Fruit fly (Drosophila melanogaster): ENCODE data around the gene CG40485.

CG40485 gene

dm6 chrX:23007399-23007798 lies 45.2 kb upstream of the CG40485 start (continued):
- TF ChIP-seq CG14965 (GFP tag; optimal IDR thresholded peaks at IDR 0.05; ENCODE audit: borderline replicate concordance) (no peak), CG14441 (GFP tag; IDR thresholded peaks at IDR 0.05) (0 out of 2 replicates have a peak, but pooled peaks have one; percentile 11), trh (GFP tag; optimal IDR thresholded peaks at IDR 0.05) (no peak), CG12236 (GFP tag; optimal IDR thresholded peaks at IDR 0.05) (no peak), h (optimal IDR thresholded peaks at IDR 0.05) (no peak), az2 (GFP tag; optimal IDR thresholded peaks at IDR 0.05) (no peak), Bdp1 (GFP tag; optimal IDR thresholded peaks at IDR 0.05) (no peak), CG15601 (tag; optimal IDR thresholded peaks at IDR 0.05) (no peak), sima (GFP tag; optimal IDR thresholded peaks at IDR 0.05) (no peak), gsb-n (tag; optimal IDR thresholded peaks at IDR 0.05) (no peak), tx (GFP tag; optimal IDR thresholded peaks at IDR 0.05) (no peak), CG6813 (GFP tag; optimal IDR thresholded peaks at IDR 0.05) (no peak), fd3F (GFP tag; optimal IDR thresholded peaks at IDR 0.05) (no peak), B-H1 (GFP tag; IDR thresholded peaks at IDR 0.05) (no peak), inv (GFP tag; IDR thresholded peaks at IDR 0.05; ENCODE audit: partially characterized antibody) (peak; percentile 98), CG12769 (tag; optimal IDR thresholded peaks at IDR 0.05) (no peak), NC2β (GFP tag; optimal IDR thresholded peaks at IDR 0.05) (no peak), corto (GFP tag; optimal IDR thresholded peaks at IDR 0.05) (no peak), zf30C (GFP tag; optimal IDR thresholded peaks at IDR 0.05) (no peak), ro (GFP tag; IDR thresholded peaks at IDR 0.05) (no peak), CG3995 (GFP tag; optimal IDR thresholded peaks at IDR 0.05) (peak; percentile 93), CG13894 (tag; optimal IDR thresholded peaks at IDR 0.05) (peak; percentile 28), seq (GFP tag; IDR thresholded peaks at IDR 0.05) (no peak), HLH4C (GFP tag; IDR thresholded peaks at IDR 0.05; ENCODE audit: partially characterized antibody) (peak; percentile 97), BEAF-32 (GFP tag; optimal IDR thresholded peaks at IDR 0.05) (peak; percentile 91), zen (tag; optimal IDR thresholded peaks at IDR 0.05) (no peak), Fer1 (GFP tag; optimal IDR thresholded peaks at IDR 0.05) (no peak), HmgZ (tag; optimal IDR thresholded peaks at IDR 0.05) (peak; percentile 54), CG10274 (GFP tag; optimal IDR thresholded peaks at IDR 0.05) (no peak), CG6272 (GFP tag; IDR thresholded peaks at IDR 0.05) (peak; percentile 54; the same call in 1 of the 2 replicates), Lhr (GFP tag; optimal IDR thresholded peaks at IDR 0.05) (no peak), CG3065 (GFP tag; optimal IDR thresholded peaks at IDR 0.05) (no peak), peb (GFP tag; IDR thresholded peaks at IDR 0.05) (no peak), CG10267 (tag; optimal IDR thresholded peaks at IDR 0.05) (peak; percentile 60), cas (GFP tag; IDR thresholded peaks at IDR 0.05) (no peak), Lpt (GFP tag; optimal IDR thresholded peaks at IDR 0.05) (no peak), zen2 (GFP tag; IDR thresholded peaks at IDR 0.05; ENCODE audit: partially characterized antibody) (peak; percentile 97), CG10565 (GFP tag; optimal IDR thresholded peaks at IDR 0.05) (no peak), CG11695 (GFP tag; IDR thresholded peaks at IDR 0.05) (0 out of 3 replicates have a peak, but pooled peaks have one; percentile 32), Hmx (GFP tag; optimal IDR thresholded peaks at IDR 0.05) (no peak), CG4282 (GFP tag; optimal IDR thresholded peaks at IDR 0.05) (no peak), bigmax (GFP tag; optimal IDR thresholded peaks at IDR 0.05) (no peak), E2f1 (GFP tag; IDR thresholded peaks at IDR 0.05) (no peak), Tbp (GFP tag; optimal IDR thresholded peaks at IDR 0.05) (no peak), pnt (GFP tag; optimal IDR thresholded peaks at IDR 0.05) (no peak), Stat92E (GFP tag; optimal IDR thresholded peaks at IDR 0.05) (no peak), Dad (GFP tag; optimal IDR thresholded peaks at IDR 0.05) (no peak), CG16863 (GFP tag; optimal IDR thresholded peaks at IDR 0.05) (no peak), repo (GFP tag; optimal IDR thresholded peaks at IDR 0.05) (no peak), CG18011 (GFP tag; optimal IDR thresholded peaks at IDR 0.05) (no peak), CG8281 (tag; optimal IDR thresholded peaks at IDR 0.05) (no peak), CG34422 (GFP tag; IDR thresholded peaks at IDR 0.05) (no peak)

All from whole organism, embryonic.